Fruit fly (Drosophila melanogaster) whole organism, embryonic: ENCODE results near the gene CG34307.
A peak's percentile ranks its signal among the peaks of the same experiment; 100 is the strongest.

Experiments used
- Abd-B ChIP-seq: fragments of 200-800 bp; sonication (Bioruptor generic); optimal IDR thresholded peaks from 2 replicates; lab custom pipeline; 2018; ENCODE audit warnings: missing biosample characterization, mild to moderate bottlenecking, missing genetic modification characterization, moderate library complexity
- BEAF-32 ChIP-seq: fragments of 200-800 bp; sonication (Bioruptor generic); optimal IDR thresholded peaks from 3 replicates; lab custom pipeline; 2017; ENCODE audit warnings: missing biosample characterization, missing genetic modification characterization, mild to moderate bottlenecking, moderate library complexity, missing genetic modification reagents
- CG10366 ChIP-seq: fragments of 200-800 bp; sonication (Bioruptor generic); IDR thresholded peaks from 2 replicates; pipeline ENCODE4 v1.3.6; 2022; ENCODE audit warnings: missing biosample characterization, missing genetic modification characterization
- CG10431 ChIP-seq: fragments of 200-800 bp; sonication (Bioruptor generic); optimal IDR thresholded peaks from 3 replicates; lab custom pipeline; 2018; ENCODE audit warnings: missing biosample characterization, mild to moderate bottlenecking, missing genetic modification characterization
- CG12071 ChIP-seq: fragments of 200-800 bp; sonication (Bioruptor generic); optimal IDR thresholded peaks from 3 replicates; lab custom pipeline; 2018; ENCODE audit warnings: missing biosample characterization, mild to moderate bottlenecking, missing genetic modification characterization
- CG12104 ChIP-seq: fragments of 200-800 bp; sonication (Bioruptor generic); optimal IDR thresholded peaks from 3 replicates; lab custom pipeline; 2016; ENCODE audit warnings: missing biosample characterization, missing genetic modification characterization
- CG12236 ChIP-seq: fragments of 200-800 bp; sonication (Bioruptor generic); optimal IDR thresholded peaks from 2 replicates; lab custom pipeline; 2016; ENCODE audit warnings: missing biosample characterization, missing genetic modification characterization
- CG12659 ChIP-seq: fragments of 200-800 bp; sonication (Bioruptor generic); optimal IDR thresholded peaks from 3 replicates; lab custom pipeline; 2017; ENCODE audit warnings: mild to moderate bottlenecking, missing biosample characterization, missing genetic modification reagents, missing genetic modification characterization
- CG13296 ChIP-seq: fragments of 200-800 bp; sonication (Bioruptor generic); optimal IDR thresholded peaks from 3 replicates; lab custom pipeline; 2018; ENCODE audit warnings: missing biosample characterization, mild to moderate bottlenecking, missing genetic modification characterization
- CG14441 ChIP-seq: fragments of 200-800 bp; sonication (Bioruptor generic); IDR thresholded peaks from 2 replicates; pipeline ENCODE4 v1.3.6; 2022; ENCODE audit warnings: missing biosample characterization, missing genetic modification characterization
- CG1529 ChIP-seq: fragments of 200-800 bp; sonication (Bioruptor generic); optimal IDR thresholded peaks from 3 replicates; lab custom pipeline; 2018; ENCODE audit warnings: missing biosample characterization, missing genetic modification characterization
- CG15479 ChIP-seq: fragments of 200-800 bp; sonication (Bioruptor generic); optimal IDR thresholded peaks from 3 replicates; lab custom pipeline; 2019; ENCODE audit warnings: missing biosample characterization, mild to moderate bottlenecking, missing genetic modification characterization, moderate library complexity
- CG16779 ChIP-seq: fragments of 200-800 bp; sonication (Bioruptor generic); IDR thresholded peaks from 2 replicates; pipeline ENCODE4 v1.3.6; 2022; ENCODE audit warnings: missing biosample characterization, missing genetic modification characterization
- CG18619 ChIP-seq: fragments of 200-800 bp; sonication (Bioruptor generic); optimal IDR thresholded peaks from 3 replicates; lab custom pipeline; 2017; ENCODE audit warnings: missing biosample characterization, mild to moderate bottlenecking, missing genetic modification characterization
- CG2120 ChIP-seq: fragments of 200-800 bp; sonication (Bioruptor generic); optimal IDR thresholded peaks from 3 replicates; lab custom pipeline; 2016; ENCODE audit warnings: missing biosample characterization, missing genetic modification characterization
- CG2129 ChIP-seq: fragments of 200-800 bp; sonication (Bioruptor generic); IDR thresholded peaks from 2 replicates; pipeline ENCODE4 v1.3.6; 2022; ENCODE audit warnings: missing biosample characterization, missing genetic modification characterization; ENCODE audit not compliant: partially characterized antibody
- CG31224 ChIP-seq: fragments of 200-800 bp; sonication (Bioruptor generic); IDR thresholded peaks from 2 replicates; pipeline ENCODE4 v1.3.6; 2022; ENCODE audit warnings: missing biosample characterization, missing genetic modification characterization
- CG34224 ChIP-seq: fragments of 200-800 bp; sonication (Bioruptor generic); IDR thresholded peaks from 3 replicates; pipeline ENCODE4 v1.3.6; 2022; ENCODE audit warnings: missing biosample characterization, missing genetic modification characterization; ENCODE audit not compliant: partially characterized antibody
- CG4424 ChIP-seq: fragments of 200-800 bp; sonication (Bioruptor generic); optimal IDR thresholded peaks from 3 replicates; lab custom pipeline; 2016; ENCODE audit warnings: missing biosample characterization, missing genetic modification characterization
- CG7839 ChIP-seq: fragments of 200-800 bp; sonication (Bioruptor generic); optimal IDR thresholded peaks from 3 replicates; lab custom pipeline; 2018; ENCODE audit warnings: missing biosample characterization, mild to moderate bottlenecking, missing genetic modification characterization, moderate library complexity
- CG8359 ChIP-seq: fragments of 200-800 bp; sonication (Bioruptor generic); optimal IDR thresholded peaks from 2 replicates; lab custom pipeline; 2017; ENCODE audit warnings: missing biosample characterization, mild to moderate bottlenecking, missing genetic modification characterization, borderline replicate concordance
- CG9215 ChIP-seq: fragments of 200-800 bp; sonication (Bioruptor generic); IDR thresholded peaks from 2 replicates; pipeline ENCODE4 v1.3.6; 2022; ENCODE audit warnings: missing biosample characterization, missing genetic modification characterization
- CG9797 ChIP-seq: fragments of 200-800 bp; sonication (Bioruptor generic); optimal IDR thresholded peaks from 3 replicates; lab custom pipeline; 2018; ENCODE audit warnings: missing biosample characterization, mild to moderate bottlenecking, missing genetic modification characterization
- CG9876 ChIP-seq: fragments of 200-800 bp; sonication (Bioruptor generic); optimal IDR thresholded peaks from 2 replicates; lab custom pipeline; 2016; ENCODE audit warnings: missing biosample characterization, missing genetic modification characterization
- CrebB ChIP-seq: fragments of 200-800 bp; sonication (Bioruptor generic); optimal IDR thresholded peaks from 3 replicates; lab custom pipeline; 2018; ENCODE audit warnings: missing biosample characterization, mild to moderate bottlenecking, missing genetic modification characterization
- Doc3 ChIP-seq: fragments of 200-800 bp; sonication (Bioruptor generic); IDR thresholded peaks from 3 replicates; pipeline ENCODE4 v1.3.6; 2022; ENCODE audit warnings: missing biosample characterization, missing genetic modification characterization; ENCODE audit not compliant: partially characterized antibody
- Eip74EF ChIP-seq, 2 experiments: fragments of 200-800 bp in 1 of 2; fragments of >200 bp in 1 of 2; sonication (Bioruptor generic) in 1 of 2; optimal IDR thresholded peaks; 2 replicates each; lab custom pipeline; 2017 to 2019; ENCODE audit warnings: missing biosample characterization in 2 of 2, missing genetic modification characterization in 2 of 2, mild to moderate bottlenecking in 1 of 2, moderate library complexity in 1 of 2
- Elba2 ChIP-seq: fragments of 200-800 bp; sonication (Bioruptor generic); optimal IDR thresholded peaks from 3 replicates; lab custom pipeline; 2016; ENCODE audit warnings: missing biosample characterization, missing genetic modification characterization
- Fer3 ChIP-seq: fragments of 200-800 bp; sonication (Bioruptor generic); optimal IDR thresholded peaks from 2 replicates; lab custom pipeline; 2018; ENCODE audit warnings: missing biosample characterization, mild to moderate bottlenecking, missing genetic modification characterization, moderate library complexity
- Gsc ChIP-seq: fragments of 200-800 bp; sonication (Bioruptor generic); IDR thresholded peaks from 2 replicates; pipeline ENCODE4 v1.3.6; 2022; ENCODE audit warnings: missing biosample characterization, missing genetic modification characterization
- Hmx ChIP-seq: fragments of 200-800 bp; sonication (Bioruptor generic); optimal IDR thresholded peaks from 2 replicates; lab custom pipeline; 2016; ENCODE audit warnings: missing biosample characterization, missing genetic modification characterization
- Jarid2 ChIP-seq: fragments of 200-800 bp; sonication (Bioruptor generic); optimal IDR thresholded peaks from 3 replicates; lab custom pipeline; 2017; ENCODE audit warnings: mild to moderate bottlenecking, missing biosample characterization, missing genetic modification reagents, missing genetic modification characterization
- NC2α ChIP-seq: fragments of 200-800 bp; sonication (Bioruptor generic); optimal IDR thresholded peaks from 2 replicates; lab custom pipeline; 2016; ENCODE audit warnings: missing biosample characterization, missing genetic modification characterization
- Sin3A ChIP-seq: fragments of >200 bp; optimal IDR thresholded peaks from 2 replicates; lab custom pipeline; 2018
- Sry-β ChIP-seq: fragments of 200-800 bp; sonication (Bioruptor generic); optimal IDR thresholded peaks from 2 replicates; lab custom pipeline; 2018; ENCODE audit warnings: missing biosample characterization, mild to moderate bottlenecking, missing genetic modification characterization, moderate library complexity
- al ChIP-seq: fragments of 200-800 bp; sonication (Bioruptor generic); IDR thresholded peaks from 2 replicates; pipeline ENCODE4 v1.3.6; 2022; ENCODE audit warnings: missing biosample characterization, missing genetic modification characterization
- bcd ChIP-seq: fragments of 200-800 bp; sonication (Bioruptor generic); optimal IDR thresholded peaks from 2 replicates; lab custom pipeline; 2017; ENCODE audit warnings: missing biosample characterization, mild to moderate bottlenecking, missing genetic modification characterization
- chm ChIP-seq: fragments of 200-800 bp; sonication (Bioruptor generic); IDR thresholded peaks from 2 replicates; pipeline ENCODE4 v1.3.6; 2022; ENCODE audit warnings: missing biosample characterization, missing genetic modification characterization
- gcm2 ChIP-seq: fragments of 200-800 bp; sonication (Bioruptor generic); optimal IDR thresholded peaks from 2 replicates; lab custom pipeline; 2016; ENCODE audit warnings: missing biosample characterization, missing genetic modification characterization
- h ChIP-seq: fragments of >200 bp; optimal IDR thresholded peaks from 2 replicates; lab custom pipeline; 2017
- kah ChIP-seq: fragments of 200-800 bp; sonication (Bioruptor generic); optimal IDR thresholded peaks from 2 replicates; lab custom pipeline; 2018; ENCODE audit warnings: missing biosample characterization, mild to moderate bottlenecking, missing genetic modification characterization
- kni ChIP-seq: fragments of 200-800 bp; sonication (Bioruptor generic); optimal IDR thresholded peaks from 3 replicates; lab custom pipeline; 2017; ENCODE audit warnings: mild to moderate bottlenecking, missing biosample characterization, missing genetic modification reagents, missing genetic modification characterization
- lbe ChIP-seq: fragments of 200-800 bp; sonication (Bioruptor generic); optimal IDR thresholded peaks from 2 replicates; lab custom pipeline; 2016; ENCODE audit warnings: missing biosample characterization, mild to moderate bottlenecking, missing genetic modification characterization
- lov ChIP-seq, 2 experiments: fragments of 200-800 bp in 1 of 2; fragments of >200 bp in 1 of 2; sonication (Bioruptor generic) in 1 of 2; IDR thresholded peaks in 1 of 2; optimal IDR thresholded peaks in 1 of 2; 2 replicates in 1 of 2; 3 replicates in 1 of 2; pipeline versions ENCODE4 v1.3.6 to Lab custom; 2017 to 2022; ENCODE audit warnings: missing biosample characterization in 1 of 2, missing genetic modification characterization in 1 of 2
- salm ChIP-seq: fragments of 200-800 bp; sonication (Bioruptor generic); optimal IDR thresholded peaks from 2 replicates; lab custom pipeline; 2018; ENCODE audit warnings: missing biosample characterization, mild to moderate bottlenecking, missing genetic modification characterization
- shn ChIP-seq: fragments of 200-800 bp; sonication (Bioruptor generic); optimal IDR thresholded peaks from 3 replicates; lab custom pipeline; 2016; ENCODE audit warnings: missing biosample characterization, missing genetic modification characterization
- zen ChIP-seq: fragments of 200-800 bp; sonication (Bioruptor generic); optimal IDR thresholded peaks from 3 replicates; lab custom pipeline; 2018; ENCODE audit warnings: missing biosample characterization, mild to moderate bottlenecking, missing genetic modification characterization, moderate library complexity

The CG34307 gene

dm6 chr3R:11850917-11851897, 46.2 kb upstream of the CG34307 start (continued):
- no peak for TF ChIP-seq CG16779 (GFP tag; lab: Robert Waterston, UW)
- TF ChIP-seq CG7839 (tag; lab: Kevin White, UChicago): peak; percentile 87
- peak; percentile 83 for TF ChIP-seq CG8359
- TF ChIP-seq CG12104 (GFP tag; lab: Kevin White, UChicago): peak; percentile 48
- no peak for TF ChIP-seq Elba2 (GFP tag; lab: Kevin White, UChicago)
- 0 out of 2 replicates have a peak, but pooled peaks have one; percentile 10 for TF ChIP-seq chm (GFP tag; lab: Robert Waterston, UW)
- peak; percentile 65 for TF ChIP-seq NC2α (GFP tag; lab: Kevin White, UChicago)
- peak; percentile 43; the same call in 1 of the 2 replicates for TF ChIP-seq CG10366 (GFP tag; lab: Robert Waterston, UW)
- TF ChIP-seq zen (tag; lab: Kevin White, UChicago): peak; percentile 55
- TF ChIP-seq bcd (GFP tag; lab: Kevin White, UChicago): peak; percentile 79
- peak; percentile 4 for TF ChIP-seq CG9797 (GFP tag; lab: Kevin White, UChicago)
- peak; percentile 20 for TF ChIP-seq CG9876 (GFP tag; lab: Kevin White, UChicago)
- TF ChIP-seq CG15479 (GFP tag; lab: Kevin White, UChicago): no peak
- TF ChIP-seq lbe: no peak
- TF ChIP-seq CG14441 (GFP tag; lab: Robert Waterston, UW): no peak
- no peak for TF ChIP-seq h (lab: Kevin White, UChicago)
- TF ChIP-seq Hmx (GFP tag; lab: Kevin White, UChicago): no peak
- TF ChIP-seq shn (GFP tag; lab: Kevin White, UChicago): peak; percentile 79
- 0 out of 2 replicates have a peak, but pooled peaks have one; percentile 7 for TF ChIP-seq CG9215 (GFP tag; lab: Robert Waterston, UW)
- TF ChIP-seq al: no peak
- TF ChIP-seq kni: peak; percentile 85
- TF ChIP-seq CG31224 (GFP tag; lab: Robert Waterston, UW): no peak
- peak; percentile 77 for TF ChIP-seq CG12236 (GFP tag; lab: Kevin White, UChicago)
- TF ChIP-seq CG4424: peak; percentile 86
- no peak for TF ChIP-seq lov (optimal IDR thresholded peaks at IDR 0.05; lab: Kevin White, UChicago)
- TF ChIP-seq lov (GFP tag; IDR thresholded peaks at IDR 0.05; lab: Robert Waterston, UW): peak; percentile 56; the same call in 1 of the 3 replicates
- TF ChIP-seq CG13296: no peak
- TF ChIP-seq Fer3 (tag; lab: Kevin White, UChicago): no peak
- TF ChIP-seq Sin3A (lab: Kevin White, UChicago): no peak
- peak; percentile 53 for TF ChIP-seq Sry-β (GFP tag; lab: Kevin White, UChicago)
- TF ChIP-seq CG18619: peak; percentile 48
- peak; percentile 76 for TF ChIP-seq salm
- no peak for TF ChIP-seq Doc3
- peak; percentile 32 for TF ChIP-seq Jarid2 (GFP tag; lab: Kevin White, UChicago)
- peak; percentile 69 for TF ChIP-seq Abd-B
- TF ChIP-seq CG2129: no peak
- TF ChIP-seq Eip74EF (GFP tag; optimal IDR thresholded peaks at IDR 0.05; lab: Kevin White, UChicago): peak in 1 of 2 experiments; percentile 90
- TF ChIP-seq CG34224 (GFP tag; lab: Robert Waterston, UW): no peak
- peak; percentile 45; the same call in 1 of the 2 replicates for TF ChIP-seq Gsc (GFP tag; lab: Robert Waterston, UW)
- peak; percentile 52 for TF ChIP-seq kah (GFP tag; lab: Kevin White, UChicago)
- TF ChIP-seq CG1529 (GFP tag; lab: Kevin White, UChicago): peak; percentile 93
- TF ChIP-seq CG12659 (GFP tag; lab: Kevin White, UChicago): peak; percentile 65
- peak; percentile 58 for TF ChIP-seq CrebB (tag; lab: Kevin White, UChicago)
- peak; percentile 60 for TF ChIP-seq CG12071 (GFP tag; lab: Kevin White, UChicago)
- TF ChIP-seq CG2120 (GFP tag; lab: Kevin White, UChicago): no peak
- peak; percentile 88 for TF ChIP-seq CG10431 (GFP tag; lab: Kevin White, UChicago)
- no peak for TF ChIP-seq BEAF-32
- TF ChIP-seq gcm2 (GFP tag; lab: Kevin White, UChicago): peak; percentile 62
